Worm (Caenorhabditis elegans) whole organism, young adult: ENCODE measurements around the gene srx-18.

ENCODE experiments used
- Y95B8A.8 ChIP-seq: fragments of 200-800 bp; sonication (Bioruptor generic); IDR thresholded peaks from 2 replicates; pipeline ENCODE4 v1.3.6; 2022; ENCODE audit warnings: missing genetic modification reagents, missing genetic modification characterization, missing compliant biosample characterization
- dpl-1 ChIP-seq: fragments of 150-350 bp; optimal IDR thresholded peaks from 2 replicates; lab custom pipeline; 2014; ENCODE audit warnings: missing biosample characterization, missing genetic modification reagents, missing genetic modification characterization
- hmg-20 ChIP-seq: fragments of 200-800 bp; sonication (Bioruptor generic); IDR thresholded peaks from 2 replicates; pipeline ENCODE4 v1.3.6; 2022; ENCODE audit warnings: missing genetic modification reagents, missing genetic modification characterization, missing compliant biosample characterization

DNA sequence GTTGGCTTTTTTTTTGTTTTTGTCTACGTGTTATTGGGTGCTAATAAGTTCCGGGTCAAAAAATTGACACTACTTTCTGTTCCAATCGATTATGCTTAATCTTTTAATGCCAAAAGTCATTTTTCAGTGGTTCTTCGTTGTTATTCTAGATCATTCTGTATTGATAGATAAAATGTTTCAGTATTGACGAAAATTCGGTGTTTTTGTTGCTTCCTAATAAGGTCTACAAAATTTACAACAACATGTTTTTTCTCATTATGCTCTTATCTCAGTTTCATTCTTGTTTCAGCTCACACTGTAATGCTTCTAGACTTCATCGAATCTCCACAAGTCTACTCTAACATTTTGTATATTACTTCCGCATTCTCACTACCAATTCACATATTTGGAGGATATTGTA lies 32.7 kb upstream of the srx-18 start, which contains the start of gene srh-303:
- TF ChIP-seq hmg-20 (no peak), dpl-1 (no peak), Y95B8A.8 (no peak)
